Worm (Caenorhabditis elegans): ENCODE results near the gene srx-108.

srx-108 gene

DNA sequence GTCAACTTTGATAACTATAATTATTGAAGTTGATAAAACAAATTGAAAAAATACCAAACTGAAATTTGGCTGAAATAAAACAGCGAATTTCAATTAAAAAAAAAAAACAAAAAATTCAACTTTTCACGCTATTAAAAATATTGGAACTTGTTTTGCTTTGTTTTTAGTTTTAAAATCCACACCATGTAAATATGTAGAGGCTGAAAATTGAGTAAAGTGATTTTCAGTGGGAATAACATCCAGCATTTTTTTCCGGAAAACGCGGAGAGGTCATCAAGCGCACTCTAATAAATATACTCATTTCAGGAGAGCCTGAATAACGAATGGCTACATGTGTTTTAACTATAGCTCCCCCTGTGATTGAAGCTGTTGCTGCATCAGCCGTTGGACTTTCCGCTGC lies 48.2 kb downstream of the srx-108 start, which contains the start of gene rcd-1:
TSS of gene rcd-1 (plus strand) at position 301 of the 400 bp plus-strand sequence.
- no peak for TF ChIP-seq med-1 (GFP tag; optimal IDR thresholded peaks at IDR 0.05; ENCODE audit: insufficient read depth)
- TF ChIP-seq ztf-29 (GFP tag; IDR thresholded peaks at IDR 0.05) = no peak
- no peak for TF ChIP-seq klf-2 (GFP tag; conservative IDR thresholded peaks at IDR 0.05)
- TF ChIP-seq flt-1 (GFP tag; IDR thresholded peaks at IDR 0.05) = no peak
- TF ChIP-seq T22C8.4 (GFP tag; IDR thresholded peaks at IDR 0.05) = no peak
- TF ChIP-seq ref-1 (GFP tag; conservative IDR thresholded peaks at IDR 0.05) = no peak
- no peak for TF ChIP-seq ztf-23 (GFP tag; IDR thresholded peaks at IDR 0.05)
- no peak for TF ChIP-seq tab-1 (GFP tag; IDR thresholded peaks at IDR 0.05)

Data from whole organism, midembryonic.